Worm (Caenorhabditis elegans): ENCODE data around the gene sars-1.

DNA sequence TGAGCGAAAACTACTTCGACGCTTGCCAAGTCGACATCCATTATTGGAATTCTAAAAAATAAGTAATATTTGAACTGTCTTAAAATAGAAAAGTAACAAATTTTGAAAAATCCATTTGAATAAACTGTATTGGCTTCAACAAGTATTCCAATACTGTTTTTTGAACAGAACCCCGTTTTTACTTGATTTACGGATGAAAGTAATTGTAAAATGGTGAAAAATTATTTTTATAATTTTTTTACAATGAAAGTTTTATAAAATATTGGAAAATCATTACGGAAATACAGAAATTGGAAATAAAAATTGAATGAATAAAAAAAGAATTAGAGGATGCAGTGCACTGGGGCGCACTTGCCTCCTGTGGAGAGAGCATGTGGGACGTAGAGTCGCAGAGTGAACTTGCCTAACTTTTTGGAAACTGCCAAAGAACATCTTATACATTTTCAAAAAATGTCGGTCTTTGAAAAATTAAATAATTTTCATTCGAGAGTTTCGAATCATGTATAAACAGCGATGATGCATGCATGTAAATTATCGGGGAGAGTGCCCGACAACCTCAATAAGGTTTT is 21.2 kb upstream of the sars-1 start, which contains the start of gene rrp-1:
- TF ChIP-seq ztf-11 (tag; optimal IDR thresholded peaks at IDR 0.05) = no peak
- no peak for TF ChIP-seq nhr-237 (tag; optimal IDR thresholded peaks at IDR 0.05)
- TF ChIP-seq pqm-1 (tag; optimal IDR thresholded peaks at IDR 0.05) = no peak
- TF ChIP-seq jun-1 (tag; optimal IDR thresholded peaks at IDR 0.05) = no peak
